Worm (Caenorhabditis elegans) whole organism, young adult: ENCODE measurements around the gene mnk-1.

Source experiments
- F22D6.2 ChIP-seq: sonication (generic microtip); optimal IDR thresholded peaks from 2 replicates; lab custom pipeline; 2016; ENCODE audit warnings: mild to moderate bottlenecking, missing genetic modification characterization, missing compliant biosample characterization
- F33H1.4 ChIP-seq: fragments of 200-800 bp; sonication (Bioruptor generic); IDR thresholded peaks from 2 replicates; pipeline ENCODE4 v1.3.6; 2022; ENCODE audit warnings: missing genetic modification reagents, missing genetic modification characterization, missing compliant biosample characterization
- F37B4.10 ChIP-seq: fragments of 200-800 bp; sonication (Bioruptor generic); IDR thresholded peaks from 2 replicates; pipeline ENCODE4 v1.3.6; 2022; ENCODE audit warnings: missing genetic modification characterization, missing compliant biosample characterization
- F39B2.1 ChIP-seq: fragments of 200-800 bp; sonication (Bioruptor generic); IDR thresholded peaks from 2 replicates; pipeline ENCODE4 v1.3.6; 2022; ENCODE audit warnings: missing genetic modification reagents, missing genetic modification characterization, missing compliant biosample characterization
- K11D2.4 ChIP-seq: fragments of 200-800 bp; sonication (Bioruptor generic); IDR thresholded peaks from 2 replicates; pipeline ENCODE4 v1.3.6; 2022; ENCODE audit warnings: missing genetic modification reagents, missing genetic modification characterization, missing compliant biosample characterization
- T26A5.8 ChIP-seq: sonication (generic microtip); optimal IDR thresholded peaks from 2 replicates; lab custom pipeline; 2016; ENCODE audit warnings: missing genetic modification characterization, missing compliant biosample characterization
- Y53F4B.3 ChIP-seq: fragments of 200-800 bp; sonication (Bioruptor generic); IDR thresholded peaks from 2 replicates; pipeline ENCODE4 v1.3.6; 2022; ENCODE audit warnings: missing genetic modification reagents, missing genetic modification characterization, missing compliant biosample characterization
- Y53G8AR.9 ChIP-seq: fragments of 200-800 bp; sonication (Bioruptor generic); conservative IDR thresholded peaks from 2 replicates; pipeline ENCODE4 v1.3.6; 2022; ENCODE audit warnings: missing genetic modification reagents, missing genetic modification characterization, missing compliant biosample characterization
- Y67H2A.10 ChIP-seq: fragments of 200-800 bp; sonication (Bioruptor generic); conservative IDR thresholded peaks from 2 replicates; pipeline ENCODE4 v1.3.6; 2022; ENCODE audit warnings: missing genetic modification reagents, missing genetic modification characterization, missing compliant biosample characterization
- Y95B8A.8 ChIP-seq: fragments of 200-800 bp; sonication (Bioruptor generic); IDR thresholded peaks from 2 replicates; pipeline ENCODE4 v1.3.6; 2022; ENCODE audit warnings: missing genetic modification reagents, missing genetic modification characterization, missing compliant biosample characterization
- ZK185.1 ChIP-seq: sonication (generic microtip); optimal IDR thresholded peaks from 2 replicates; lab custom pipeline; 2016; ENCODE audit warnings: mild to moderate bottlenecking, missing genetic modification characterization, missing compliant biosample characterization; ENCODE audit not compliant: poor library complexity, severe bottlenecking
- ama-1 ChIP-seq, 3 experiments: fragments of 150-350 bp in 1 of 3; sonication (generic microtip) in 2 of 3; optimal IDR thresholded peaks; 2 replicates each; lab custom pipeline; 2014 to 2018; ENCODE audit warnings: missing biosample characterization in 2 of 3, missing genetic modification characterization in 2 of 3, missing genetic modification reagents in 2 of 3
- aptf-2 ChIP-seq: fragments of 200-800 bp; sonication (Bioruptor generic); conservative IDR thresholded peaks from 2 replicates; pipeline ENCODE4 v1.3.6; 2022; ENCODE audit warnings: missing genetic modification reagents, missing genetic modification characterization, missing compliant biosample characterization
- atf-7 ChIP-seq: sonication (generic microtip); optimal IDR thresholded peaks from 2 replicates; lab custom pipeline; 2017; ENCODE audit warnings: mild to moderate bottlenecking, missing genetic modification characterization, missing compliant biosample characterization
- athp-1 ChIP-seq: sonication (generic microtip); optimal IDR thresholded peaks from 2 replicates; lab custom pipeline; 2017; ENCODE audit warnings: mild to moderate bottlenecking, missing genetic modification characterization, missing compliant biosample characterization
- attf-3 ChIP-seq: fragments of 200-800 bp; sonication (Bioruptor generic); conservative IDR thresholded peaks from 2 replicates; pipeline ENCODE4 v1.3.6; 2022; ENCODE audit warnings: missing genetic modification reagents, missing genetic modification characterization, missing compliant biosample characterization
- attf-5 ChIP-seq: fragments of 200-800 bp; sonication (Bioruptor generic); optimal IDR thresholded peaks from 2 replicates; lab custom pipeline; 2018; ENCODE audit warnings: mild to moderate bottlenecking, missing genetic modification characterization, missing compliant biosample characterization
- bed-1 ChIP-seq: fragments of 200-800 bp; sonication (Bioruptor generic); IDR thresholded peaks from 2 replicates; pipeline ENCODE4 v1.3.6; 2022; ENCODE audit warnings: missing genetic modification reagents, missing genetic modification characterization, missing compliant biosample characterization
- ccch-3 ChIP-seq: fragments of 200-800 bp; sonication (Bioruptor generic); optimal IDR thresholded peaks from 2 replicates; lab custom pipeline; 2018; ENCODE audit warnings: mild to moderate bottlenecking, missing genetic modification characterization, missing compliant biosample characterization
- cebp-2 ChIP-seq: fragments of 200-800 bp; sonication (Bioruptor generic); IDR thresholded peaks from 2 replicates; pipeline ENCODE4 v1.3.6; 2022; ENCODE audit warnings: missing genetic modification characterization, missing compliant biosample characterization
- ceh-27 ChIP-seq: fragments of 200-800 bp; sonication (Bioruptor generic); optimal IDR thresholded peaks from 2 replicates; lab custom pipeline; 2018; ENCODE audit warnings: mild to moderate bottlenecking, missing genetic modification characterization, moderate library complexity, missing compliant biosample characterization
- die-1 ChIP-seq: sonication (generic microtip); optimal IDR thresholded peaks from 2 replicates; lab custom pipeline; 2016; ENCODE audit warnings: missing genotype, mild to moderate bottlenecking, missing genetic modification characterization, missing compliant biosample characterization
- egl-44 ChIP-seq: fragments of 200-800 bp; sonication (Bioruptor generic); IDR thresholded peaks from 2 replicates; pipeline ENCODE4 v1.3.6; 2022; ENCODE audit warnings: missing genetic modification reagents, missing genetic modification characterization, missing compliant biosample characterization
- egrh-3 ChIP-seq: fragments of 200-800 bp; sonication (Bioruptor generic); IDR thresholded peaks from 2 replicates; pipeline ENCODE4 v1.3.6; 2022; ENCODE audit warnings: missing genetic modification reagents, missing genetic modification characterization, missing compliant biosample characterization
- ekl-4 ChIP-seq: fragments of 200-800 bp; sonication (Bioruptor generic); IDR thresholded peaks from 2 replicates; pipeline ENCODE4 v1.3.6; 2022; ENCODE audit warnings: missing genetic modification reagents, missing genetic modification characterization, missing compliant biosample characterization
- hlh-12 ChIP-seq: sonication (generic microtip); optimal IDR thresholded peaks from 2 replicates; lab custom pipeline; 2016; ENCODE audit warnings: missing genetic modification characterization, missing compliant biosample characterization
- lsy-27 ChIP-seq: sonication (generic microtip); optimal IDR thresholded peaks from 2 replicates; lab custom pipeline; 2017; ENCODE audit warnings: missing genetic modification characterization, mild to moderate bottlenecking, missing compliant biosample characterization, antibody characterized with exemption, missing genotype, borderline replicate concordance; ENCODE audit not compliant: insufficient read depth
- madf-3 ChIP-seq: fragments of 200-800 bp; sonication (Bioruptor generic); IDR thresholded peaks from 2 replicates; pipeline ENCODE4 v1.3.6; 2022; ENCODE audit warnings: missing genetic modification reagents, missing genetic modification characterization, missing compliant biosample characterization
- madf-6 ChIP-seq: fragments of 200-800 bp; sonication (Bioruptor generic); IDR thresholded peaks from 2 replicates; pipeline ENCODE4 v1.3.6; 2022; ENCODE audit warnings: missing genetic modification reagents, missing genetic modification characterization, missing compliant biosample characterization
- mel-28 ChIP-seq: sonication (generic microtip); optimal IDR thresholded peaks from 2 replicates; lab custom pipeline; 2016; ENCODE audit warnings: borderline replicate concordance, mild to moderate bottlenecking, missing genetic modification characterization, missing compliant biosample characterization
- mes-4 ChIP-seq: sonication (generic microtip); optimal IDR thresholded peaks from 2 replicates; lab custom pipeline; 2016; ENCODE audit warnings: missing genotype, missing genetic modification characterization, missing compliant biosample characterization
- mxl-1 ChIP-seq: sonication (generic microtip); optimal IDR thresholded peaks from 2 replicates; lab custom pipeline; 2016; ENCODE audit warnings: missing genetic modification characterization, missing compliant biosample characterization
- nfya-1 ChIP-seq: sonication (generic microtip); optimal IDR thresholded peaks from 2 replicates; lab custom pipeline; 2017; ENCODE audit warnings: antibody characterized with exemption, missing compliant biosample characterization, missing genetic modification characterization, borderline replicate concordance; ENCODE audit not compliant: insufficient read depth
- nfya-2 ChIP-seq: fragments of 200-800 bp; sonication (Bioruptor generic); IDR thresholded peaks from 2 replicates; pipeline ENCODE4 v1.3.6; 2022; ENCODE audit warnings: missing genetic modification reagents, missing genetic modification characterization, missing compliant biosample characterization
- nfyb-1 ChIP-seq: fragments of 200-800 bp; sonication (Bioruptor generic); IDR thresholded peaks from 2 replicates; pipeline ENCODE4 v1.3.6; 2022; ENCODE audit warnings: missing genetic modification reagents, missing genetic modification characterization, missing compliant biosample characterization
- nhr-27 ChIP-seq: fragments of 200-800 bp; sonication (Bioruptor generic); optimal IDR thresholded peaks from 2 replicates; lab custom pipeline; 2018; ENCODE audit warnings: mild to moderate bottlenecking, missing genetic modification characterization, moderate library complexity, missing compliant biosample characterization
- repo-1 ChIP-seq: sonication (generic microtip); optimal IDR thresholded peaks from 2 replicates; lab custom pipeline; 2017; ENCODE audit warnings: mild to moderate bottlenecking, missing genetic modification characterization, missing compliant biosample characterization
- rpc-1 ChIP-seq, 2 experiments: fragments of 150-350 bp in 1 of 2; sonication (generic microtip) in 1 of 2; optimal IDR thresholded peaks; 2 replicates each; lab custom pipeline; 2014 to 2018; ENCODE audit warnings: missing biosample characterization in 1 of 2, missing genetic modification characterization in 1 of 2, missing genetic modification reagents in 1 of 2, missing genotype in 1 of 2
- sdz-38 ChIP-seq: sonication (generic microtip); optimal IDR thresholded peaks from 2 replicates; lab custom pipeline; 2016; ENCODE audit warnings: missing genotype, missing genetic modification characterization, missing compliant biosample characterization
- snpc-3.4 ChIP-seq: sonication (generic microtip); optimal IDR thresholded peaks from 2 replicates; lab custom pipeline; 2017; ENCODE audit warnings: missing genetic modification characterization, mild to moderate bottlenecking, missing compliant biosample characterization, antibody characterized with exemption, moderate library complexity, missing genotype, missing genetic modification reagents
- unc-130 ChIP-seq: sonication (generic microtip); optimal IDR thresholded peaks from 2 replicates; lab custom pipeline; 2016; ENCODE audit warnings: missing genetic modification reagents, missing genetic modification characterization, missing compliant biosample characterization
- xnd-1 ChIP-seq: sonication (generic microtip); optimal IDR thresholded peaks from 2 replicates; lab custom pipeline; 2016; ENCODE audit warnings: missing genotype, missing genetic modification reagents, missing genetic modification characterization, missing compliant biosample characterization
- ztf-18 ChIP-seq: sonication (generic microtip); optimal IDR thresholded peaks from 2 replicates; lab custom pipeline; 2016; ENCODE audit warnings: missing genotype, mild to moderate bottlenecking, missing genetic modification characterization, missing compliant biosample characterization
- ztf-22 ChIP-seq: fragments of 200-800 bp; sonication (Bioruptor generic); optimal IDR thresholded peaks from 2 replicates; lab custom pipeline; 2018; ENCODE audit warnings: mild to moderate bottlenecking, missing genetic modification characterization, moderate library complexity, missing compliant biosample characterization
- ztf-25 ChIP-seq: fragments of 200-800 bp; sonication (Bioruptor generic); IDR thresholded peaks from 2 replicates; pipeline ENCODE4 v1.3.6; 2022; ENCODE audit warnings: missing genetic modification reagents, missing genetic modification characterization, missing compliant biosample characterization
- ztf-28 ChIP-seq: fragments of 200-800 bp; sonication (Bioruptor generic); IDR thresholded peaks from 2 replicates; pipeline ENCODE4 v1.3.6; 2022; ENCODE audit warnings: missing genetic modification reagents, missing genetic modification characterization, missing compliant biosample characterization
- ztf-3 ChIP-seq: fragments of 200-800 bp; sonication (Bioruptor generic); optimal IDR thresholded peaks from 2 replicates; lab custom pipeline; 2018; ENCODE audit warnings: mild to moderate bottlenecking, missing genetic modification characterization, missing compliant biosample characterization

Gene mnk-1

DNA sequence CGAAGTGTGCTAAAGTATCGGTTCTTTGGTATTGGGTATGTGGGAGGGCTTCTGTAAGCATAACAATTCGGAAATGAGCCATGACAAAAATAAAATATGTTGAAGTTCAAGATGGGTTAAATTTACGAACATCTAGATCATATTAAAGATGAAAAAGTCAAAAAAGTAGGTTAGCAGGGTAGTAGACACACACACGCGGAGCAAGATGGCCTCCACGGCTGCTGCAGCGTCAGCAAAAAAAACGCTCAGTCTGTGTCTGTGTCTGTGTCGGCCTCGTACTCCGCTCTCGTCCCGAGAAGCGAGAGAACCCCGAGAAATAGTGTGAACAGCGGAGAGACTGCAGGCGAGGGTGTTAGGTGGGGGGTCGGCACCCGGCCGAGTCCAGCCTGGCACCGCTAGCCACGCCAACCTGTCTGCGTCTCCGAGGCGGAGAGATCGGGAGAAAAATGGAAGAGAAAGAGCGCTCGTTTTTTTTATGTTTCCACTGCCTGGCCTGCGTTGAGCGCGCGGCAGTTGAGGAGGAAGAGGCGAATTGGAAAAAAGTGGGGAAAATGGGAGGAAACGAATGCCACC lies 52.3 kb downstream of the mnk-1 start, which contains the start of gene myrf-1 (continued):
- TF ChIP-seq aptf-2 (GFP tag; lab: Robert Waterston, UW), result no peak
- TF ChIP-seq nfya-1 (tag; lab: Kevin White, UChicago), result no peak
- no peak for TF ChIP-seq F39B2.1
- peak; percentile 44 for TF ChIP-seq atf-7 (tag; lab: Kevin White, UChicago)
- TF ChIP-seq Y53G8AR.9 (GFP tag; lab: Robert Waterston, UW), result no peak
- TF ChIP-seq madf-3 (GFP tag; lab: Robert Waterston, UW), result no peak; the same call in 1 of the 2 replicates
- 0 out of 2 replicates have a peak, but pooled peaks have one; percentile 17 for TF ChIP-seq attf-3 (GFP tag; lab: Robert Waterston, UW)
- TF ChIP-seq mes-4 (tag; lab: Kevin White, UChicago), result no peak
- TF ChIP-seq ztf-25 (GFP tag; lab: Robert Waterston, UW), result no peak
- no peak for TF ChIP-seq F22D6.2 (tag; lab: Kevin White, UChicago)
- TF ChIP-seq athp-1 (tag; lab: Kevin White, UChicago), result peak; percentile 7
- no peak for TF ChIP-seq nhr-27 (tag; lab: Kevin White, UChicago)
- TF ChIP-seq T26A5.8 (tag; lab: Kevin White, UChicago), result no peak
- TF ChIP-seq ama-1 (optimal IDR thresholded peaks at IDR 0.05; lab: Kevin White, UChicago), result no peak
- no peak for TF ChIP-seq ama-1 (GFP tag; optimal IDR thresholded peaks at IDR 0.05; lab: Kevin White, UChicago)
- no peak; the same call in 1 of the 2 replicates for TF ChIP-seq egl-44
- TF ChIP-seq K11D2.4, result peak; percentile 65; the same call in 1 of the 2 replicates
- no peak for TF ChIP-seq ztf-22 (GFP tag; lab: Kevin White, UChicago)
- TF ChIP-seq nfya-2 (GFP tag; lab: Robert Waterston, UW), result no peak
- no peak for TF ChIP-seq F37B4.10 (GFP tag; lab: Robert Waterston, UW)
- TF ChIP-seq Y95B8A.8 (GFP tag; lab: Robert Waterston, UW), result no peak
- no peak for TF ChIP-seq ccch-3
- TF ChIP-seq unc-130, result no peak
- no peak for TF ChIP-seq cebp-2
- no peak for TF ChIP-seq xnd-1 (tag; lab: Kevin White, UChicago)
- TF ChIP-seq attf-5 (GFP tag; lab: Kevin White, UChicago), result peak; percentile 87
- no peak for TF ChIP-seq lsy-27
- TF ChIP-seq egrh-3 (GFP tag; lab: Robert Waterston, UW), result peak; percentile 97
- TF ChIP-seq ZK185.1 (tag; lab: Kevin White, UChicago), result peak; percentile 39
- TF ChIP-seq hlh-12, result no peak
- TF ChIP-seq snpc-3.4 (tag; lab: Kevin White, UChicago), result no peak
- no peak for TF ChIP-seq sdz-38
- TF ChIP-seq ztf-18 (tag; lab: Kevin White, UChicago), result peak; percentile 57
- TF ChIP-seq madf-6 (GFP tag; lab: Robert Waterston, UW), result peak; percentile 12; the same call in 1 of the 2 replicates
- TF ChIP-seq F33H1.4 (GFP tag; lab: Robert Waterston, UW), result no peak
- peak; percentile 47 for TF ChIP-seq repo-1
- TF ChIP-seq bed-1 (GFP tag; lab: Robert Waterston, UW), result no peak
- TF ChIP-seq ztf-28 (GFP tag; lab: Robert Waterston, UW), result no peak
- TF ChIP-seq mel-28, result no peak
- TF ChIP-seq Y53F4B.3 (GFP tag; lab: Robert Waterston, UW), result no peak
- no peak for TF ChIP-seq ztf-3 (GFP tag; lab: Kevin White, UChicago)
- peak; percentile 62 for TF ChIP-seq die-1 (tag; lab: Kevin White, UChicago)
- TF ChIP-seq mxl-1 (tag; lab: Kevin White, UChicago), result no peak
- no peak for TF ChIP-seq rpc-1 (optimal IDR thresholded peaks at IDR 0.05; lab: Kevin White, UChicago)
- TF ChIP-seq rpc-1 (tag; optimal IDR thresholded peaks at IDR 0.05; lab: Kevin White, UChicago), result no peak
- TF ChIP-seq ekl-4 (GFP tag; lab: Robert Waterston, UW), result peak; percentile 54; the same call in 1 of the 2 replicates
- TF ChIP-seq ceh-27 (GFP tag; lab: Kevin White, UChicago), result peak; percentile 74
- no peak; the same call in 1 of the 2 replicates for TF ChIP-seq Y67H2A.10 (GFP tag; lab: Robert Waterston, UW)
- TF ChIP-seq nfyb-1 (GFP tag; lab: Robert Waterston, UW), result peak; percentile 75; the same call in 1 of the 2 replicates
